Fruit fly (Drosophila melanogaster) whole organism, embryonic: ENCODE measurements around the gene Sld5.
A peak's percentile ranks its signal among the peaks of the same experiment; 100 is the strongest.

Experiments used
- ATbp ChIP-seq: fragments of 200-800 bp; sonication (Bioruptor generic); optimal IDR thresholded peaks from 2 replicates; lab custom pipeline; 2017; ENCODE audit warnings: missing biosample characterization, mild to moderate bottlenecking, missing genetic modification characterization, missing genetic modification reagents
- Adf1 ChIP-seq: fragments of 200-800 bp; sonication (Bioruptor generic); IDR thresholded peaks from 2 replicates; pipeline ENCODE4 v1.3.6; 2022; ENCODE audit warnings: missing biosample characterization, missing genetic modification characterization
- Atf6 ChIP-seq: fragments of 200-800 bp; sonication (Bioruptor generic); IDR thresholded peaks from 2 replicates; pipeline ENCODE4 v1.3.6; 2022; ENCODE audit warnings: missing biosample characterization, missing genetic modification characterization
- BtbVII ChIP-seq: fragments of 200-800 bp; sonication (Bioruptor generic); optimal IDR thresholded peaks from 3 replicates; lab custom pipeline; 2017; ENCODE audit warnings: missing biosample characterization, mild to moderate bottlenecking, missing genetic modification characterization
- CG10321 ChIP-seq: fragments of 200-800 bp; sonication (Bioruptor generic); IDR thresholded peaks from 2 replicates; pipeline ENCODE4 v1.3.6; 2022; ENCODE audit warnings: missing biosample characterization, missing genetic modification characterization
- CG11504 ChIP-seq: fragments of 200-800 bp; sonication (Bioruptor generic); optimal IDR thresholded peaks from 3 replicates; lab custom pipeline; 2019; ENCODE audit warnings: missing biosample characterization, mild to moderate bottlenecking, missing genetic modification characterization, moderate library complexity
- CG12391 ChIP-seq: fragments of 200-800 bp; sonication (Bioruptor generic); optimal IDR thresholded peaks from 3 replicates; lab custom pipeline; 2018; ENCODE audit warnings: missing biosample characterization, mild to moderate bottlenecking, missing genetic modification characterization, moderate library complexity
- CG14441 ChIP-seq: fragments of 200-800 bp; sonication (Bioruptor generic); IDR thresholded peaks from 2 replicates; pipeline ENCODE4 v1.3.6; 2022; ENCODE audit warnings: missing biosample characterization, missing genetic modification characterization
- CG15479 ChIP-seq: fragments of 200-800 bp; sonication (Bioruptor generic); optimal IDR thresholded peaks from 3 replicates; lab custom pipeline; 2019; ENCODE audit warnings: missing biosample characterization, mild to moderate bottlenecking, missing genetic modification characterization, moderate library complexity
- CG15696 ChIP-seq: fragments of 200-800 bp; sonication (Bioruptor generic); optimal IDR thresholded peaks from 2 replicates; lab custom pipeline; 2019; ENCODE audit warnings: missing biosample characterization, mild to moderate bottlenecking, missing genetic modification characterization, moderate library complexity
- CG17612 ChIP-seq: fragments of 200-800 bp; sonication (Bioruptor generic); IDR thresholded peaks from 2 replicates; pipeline ENCODE4 v1.3.6; 2022; ENCODE audit warnings: missing biosample characterization, missing genetic modification characterization
- CG2199 ChIP-seq: fragments of 200-800 bp; sonication (Bioruptor generic); IDR thresholded peaks from 3 replicates; pipeline ENCODE4 v1.3.6; 2022; ENCODE audit warnings: missing biosample characterization, missing genetic modification characterization
- CG33557 ChIP-seq: fragments of 200-800 bp; sonication (Bioruptor generic); optimal IDR thresholded peaks from 2 replicates; lab custom pipeline; 2019; ENCODE audit warnings: missing biosample characterization, mild to moderate bottlenecking, missing genetic modification characterization, moderate library complexity
- CG34224 ChIP-seq: fragments of 200-800 bp; sonication (Bioruptor generic); IDR thresholded peaks from 3 replicates; pipeline ENCODE4 v1.3.6; 2022; ENCODE audit warnings: missing biosample characterization, missing genetic modification characterization; ENCODE audit not compliant: partially characterized antibody
- CG5953 ChIP-seq: fragments of 200-800 bp; sonication (Bioruptor generic); IDR thresholded peaks from 2 replicates; pipeline ENCODE4 v1.3.6; 2022; ENCODE audit warnings: missing biosample characterization, missing genetic modification characterization
- CG9437 ChIP-seq: fragments of 200-800 bp; sonication (Bioruptor generic); optimal IDR thresholded peaks from 2 replicates; lab custom pipeline; 2018; ENCODE audit warnings: missing biosample characterization, mild to moderate bottlenecking, missing genetic modification characterization
- CG9609 ChIP-seq: fragments of 200-800 bp; sonication (Bioruptor generic); optimal IDR thresholded peaks from 3 replicates; lab custom pipeline; 2016; ENCODE audit warnings: missing biosample characterization, missing genetic modification characterization
- Chrac-16 ChIP-seq: fragments of 200-800 bp; sonication (Bioruptor generic); optimal IDR thresholded peaks from 3 replicates; lab custom pipeline; 2016; ENCODE audit warnings: missing biosample characterization, missing genetic modification characterization
- Deaf1 ChIP-seq: fragments of 200-800 bp; optimal IDR thresholded peaks from 3 replicates; lab custom pipeline; 2019; ENCODE audit warnings: missing biosample characterization, mild to moderate bottlenecking, missing genetic modification characterization, moderate library complexity
- Ets65A ChIP-seq: fragments of 200-800 bp; sonication (Bioruptor generic); peaks from one replicate; lab custom pipeline; 2016; ENCODE audit warnings: missing biosample characterization, missing genetic modification characterization
- Fer2 ChIP-seq: fragments of 200-800 bp; sonication (Bioruptor generic); optimal IDR thresholded peaks from 2 replicates; lab custom pipeline; 2018; ENCODE audit warnings: missing biosample characterization, mild to moderate bottlenecking, missing genetic modification characterization, moderate library complexity
- H2.0 ChIP-seq: fragments of 200-800 bp; sonication (Bioruptor generic); IDR thresholded peaks from 2 replicates; pipeline ENCODE4 v1.3.6; 2022; ENCODE audit warnings: missing biosample characterization, missing genetic modification characterization
- HHEX ChIP-seq: fragments of 200-800 bp; sonication (Bioruptor generic); optimal IDR thresholded peaks from 3 replicates; lab custom pipeline; 2017; ENCODE audit warnings: missing biosample characterization, mild to moderate bottlenecking, missing genetic modification characterization, missing genetic modification reagents
- HLHmδ ChIP-seq: fragments of 200-800 bp; sonication (Bioruptor generic); optimal IDR thresholded peaks from 2 replicates; lab custom pipeline; 2018; ENCODE audit warnings: missing biosample characterization, mild to moderate bottlenecking, missing genetic modification characterization, moderate library complexity
- Hr51 ChIP-seq, 2 experiments: fragments of 200-800 bp; sonication (Bioruptor generic); optimal IDR thresholded peaks; 2 replicates in 1 of 2; 3 replicates in 1 of 2; lab custom pipeline; 2016 to 2018; ENCODE audit warnings: missing biosample characterization in 2 of 2, missing genetic modification characterization in 2 of 2, mild to moderate bottlenecking in 1 of 2, moderate library complexity in 1 of 2
- Hr78 ChIP-seq, 2 experiments: fragments of 200-800 bp in 1 of 2; fragments of >200 bp in 1 of 2; sonication (Bioruptor generic) in 1 of 2; optimal IDR thresholded peaks; 2 replicates each; lab custom pipeline; 2017 to 2019; ENCODE audit warnings: missing biosample characterization in 2 of 2, missing genetic modification characterization in 2 of 2, mild to moderate bottlenecking in 1 of 2, moderate library complexity in 1 of 2
- Hsf ChIP-seq: fragments of 200-800 bp; sonication (Bioruptor generic); optimal IDR thresholded peaks from 3 replicates; lab custom pipeline; 2016; ENCODE audit warnings: missing biosample characterization, missing genetic modification characterization
- MTF-1 ChIP-seq: fragments of 200-800 bp; sonication (Bioruptor generic); optimal IDR thresholded peaks from 2 replicates; lab custom pipeline; 2018; ENCODE audit warnings: missing biosample characterization, mild to moderate bottlenecking, missing genetic modification characterization, borderline replicate concordance
- NFAT ChIP-seq: fragments of 200-800 bp; sonication (Bioruptor generic); IDR thresholded peaks from 2 replicates; pipeline ENCODE4 v1.3.6; 2022; ENCODE audit warnings: missing biosample characterization, missing genetic modification characterization
- Oaz ChIP-seq: fragments of 200-800 bp; sonication (Bioruptor generic); IDR thresholded peaks from 2 replicates; pipeline ENCODE4 v1.3.6; 2022; ENCODE audit warnings: missing biosample characterization, missing genetic modification characterization
- Scr ChIP-seq: fragments of 200-800 bp; sonication (Bioruptor generic); IDR thresholded peaks from 2 replicates; pipeline ENCODE4 v1.3.6; 2022; ENCODE audit warnings: missing biosample characterization, missing genetic modification characterization; ENCODE audit not compliant: partially characterized antibody
- Sin3A ChIP-seq: fragments of >200 bp; optimal IDR thresholded peaks from 2 replicates; lab custom pipeline; 2018
- Sry-β ChIP-seq: fragments of 200-800 bp; sonication (Bioruptor generic); optimal IDR thresholded peaks from 2 replicates; lab custom pipeline; 2018; ENCODE audit warnings: missing biosample characterization, mild to moderate bottlenecking, missing genetic modification characterization, moderate library complexity
- Trl ChIP-seq, 3 experiments: fragments of >200 bp in 2 of 3; fragments of 200-800 bp in 1 of 3; sonication (Bioruptor generic) in 1 of 3; optimal IDR thresholded peaks; 2 replicates in 1 of 3; 3 replicates in 2 of 3; lab custom pipeline; 2016 to 2017; ENCODE audit warnings: missing biosample characterization in 1 of 3, missing genetic modification characterization in 1 of 3
- br ChIP-seq: fragments of >200 bp; optimal IDR thresholded peaks from 2 replicates; lab custom pipeline; 2017
- cad ChIP-seq: fragments of >200 bp; optimal IDR thresholded peaks from 2 replicates; lab custom pipeline; 2017; ENCODE audit warnings: missing biosample characterization, missing genetic modification characterization
- cg ChIP-seq: fragments of 200-800 bp; sonication (Bioruptor generic); optimal IDR thresholded peaks from 3 replicates; lab custom pipeline; 2019; ENCODE audit warnings: missing biosample characterization, mild to moderate bottlenecking, missing genetic modification characterization, moderate library complexity
- chinmo ChIP-seq: fragments of 200-800 bp; sonication (Bioruptor generic); IDR thresholded peaks from 4 replicates; pipeline ENCODE4 v1.3.6; 2022; ENCODE audit warnings: missing biosample characterization, missing genetic modification characterization; ENCODE audit not compliant: partially characterized antibody
- crol ChIP-seq: fragments of 200-800 bp; sonication (Bioruptor generic); IDR thresholded peaks from 2 replicates; pipeline ENCODE4 v1.3.6; 2022; ENCODE audit warnings: missing biosample characterization, missing genetic modification characterization
- danr ChIP-seq: fragments of 200-800 bp; sonication (Bioruptor generic); IDR thresholded peaks from 2 replicates; pipeline ENCODE4 v1.3.6; 2022; ENCODE audit warnings: missing biosample characterization, missing genetic modification characterization
- gem ChIP-seq: fragments of 200-800 bp; sonication (Bioruptor generic); optimal IDR thresholded peaks from 2 replicates; lab custom pipeline; 2019; ENCODE audit warnings: missing biosample characterization, mild to moderate bottlenecking, missing genetic modification characterization, moderate library complexity
- kni ChIP-seq: fragments of 200-800 bp; sonication (Bioruptor generic); optimal IDR thresholded peaks from 3 replicates; lab custom pipeline; 2017; ENCODE audit warnings: mild to moderate bottlenecking, missing biosample characterization, missing genetic modification reagents, missing genetic modification characterization
- lilli ChIP-seq: fragments of 200-800 bp; sonication (Bioruptor generic); optimal IDR thresholded peaks from 3 replicates; lab custom pipeline; 2016; ENCODE audit warnings: missing biosample characterization, missing genetic modification characterization
- mam ChIP-seq: fragments of 200-800 bp; sonication (Bioruptor generic); optimal IDR thresholded peaks from 3 replicates; lab custom pipeline; 2016; ENCODE audit warnings: missing biosample characterization, missing genetic modification characterization
- pros ChIP-seq: fragments of 200-800 bp; sonication (Bioruptor generic); optimal IDR thresholded peaks from 3 replicates; lab custom pipeline; 2019; ENCODE audit warnings: missing biosample characterization, mild to moderate bottlenecking, missing genetic modification characterization, moderate library complexity
- pum ChIP-seq: fragments of 200-800 bp; sonication (Bioruptor generic); optimal IDR thresholded peaks from 2 replicates; lab custom pipeline; 2016; ENCODE audit warnings: missing biosample characterization, missing genetic modification characterization
- rib ChIP-seq: fragments of 200-800 bp; sonication (Bioruptor generic); IDR thresholded peaks from 2 replicates; pipeline ENCODE4 v1.3.6; 2022; ENCODE audit warnings: missing biosample characterization, missing genetic modification characterization
- slp2 ChIP-seq: fragments of 200-800 bp; sonication (Bioruptor generic); optimal IDR thresholded peaks from 2 replicates; lab custom pipeline; 2016; ENCODE audit warnings: missing biosample characterization, missing genetic modification characterization
- tna ChIP-seq: fragments of 200-800 bp; sonication (Bioruptor generic); IDR thresholded peaks from 2 replicates; pipeline ENCODE4 v1.3.6; 2022; ENCODE audit warnings: missing biosample characterization, missing genetic modification characterization; ENCODE audit not compliant: partially characterized antibody
- toy ChIP-seq: fragments of 200-800 bp; sonication (Bioruptor generic); IDR thresholded peaks from 2 replicates; pipeline ENCODE4 v1.3.6; 2022; ENCODE audit warnings: missing biosample characterization, missing genetic modification characterization
- z ChIP-seq: fragments of 200-800 bp; sonication (Bioruptor generic); IDR thresholded peaks from 3 replicates; pipeline ENCODE4 v1.3.6; 2022; ENCODE audit warnings: missing biosample characterization, missing genetic modification characterization

The Sld5 gene

DNA sequence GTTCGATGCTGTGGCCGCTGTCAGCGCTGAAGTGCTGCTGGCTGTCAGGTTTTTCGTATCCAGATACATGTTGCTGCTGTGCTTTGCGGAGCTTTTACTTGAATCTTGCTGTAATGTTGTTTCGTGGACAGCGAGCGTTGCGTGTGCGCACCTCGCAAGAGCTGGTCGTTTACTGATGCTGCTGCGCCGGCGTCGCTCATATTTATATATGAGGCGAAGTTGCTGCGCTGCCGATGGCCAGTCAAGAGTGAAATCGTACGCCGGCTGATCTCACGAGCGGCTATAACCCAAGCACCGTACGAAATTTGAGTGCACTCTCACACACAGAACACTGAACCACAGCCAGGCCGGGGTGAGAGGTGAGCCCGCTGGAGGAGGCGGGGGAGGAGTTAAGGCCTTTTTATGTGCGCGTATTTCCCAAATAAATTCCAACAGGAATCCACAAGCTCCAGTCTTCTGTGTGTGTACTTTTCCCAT, 39.0 kb downstream of the Sld5 start (continued):
- TF ChIP-seq crol (GFP tag; lab: Robert Waterston, UW) (peak; percentile 68), gem (tag; lab: Kevin White, UChicago) (no peak), CG34224 (GFP tag; lab: Robert Waterston, UW) (no peak), kni (GFP tag; lab: Kevin White, UChicago) (peak; percentile 72), Hr78 (GFP tag; optimal IDR thresholded peaks at IDR 0.05; lab: Kevin White, UChicago) (peak in 1 of 2 experiments; percentile 88), mam (GFP tag; lab: Kevin White, UChicago) (no peak), CG10321 (no peak), Oaz (GFP tag; lab: Robert Waterston, UW) (no peak), lilli (GFP tag; lab: Kevin White, UChicago) (no peak), cg (GFP tag; lab: Kevin White, UChicago) (peak; percentile 18), Hr51 (GFP tag; optimal IDR thresholded peaks at IDR 0.05; lab: Kevin White, UChicago) (no peak), ATbp (GFP tag; lab: Kevin White, UChicago) (no peak), CG17612 (GFP tag; lab: Robert Waterston, UW) (no peak), CG9609 (GFP tag; lab: Kevin White, UChicago) (no peak), Sin3A (lab: Kevin White, UChicago) (no peak), CG33557 (GFP tag; lab: Kevin White, UChicago) (no peak), danr (GFP tag; lab: Robert Waterston, UW) (no peak), HLHmδ (GFP tag; lab: Kevin White, UChicago) (peak; percentile 94), CG14441 (GFP tag; lab: Robert Waterston, UW) (no peak), rib (no peak), Fer2 (tag; lab: Kevin White, UChicago) (no peak), pum (GFP tag; lab: Kevin White, UChicago) (no peak), CG9437 (GFP tag; lab: Kevin White, UChicago) (no peak), cad (peak; percentile 13), CG15696 (tag; lab: Kevin White, UChicago) (no peak), CG5953 (GFP tag; lab: Robert Waterston, UW) (no peak), Deaf1 (tag; lab: Kevin White, UChicago) (peak; percentile 85), Adf1 (GFP tag; lab: Robert Waterston, UW) (peak; percentile 75), chinmo (GFP tag; lab: Robert Waterston, UW) (peak; percentile 83; the same call in 3 of the 4 replicates), BtbVII (no peak), CG15479 (no peak), pros (GFP tag; lab: Kevin White, UChicago) (peak; percentile 44), H2.0 (no peak), Atf6 (GFP tag; lab: Robert Waterston, UW) (no peak), Sry-β (GFP tag; lab: Kevin White, UChicago) (no peak), toy (GFP tag; lab: Robert Waterston, UW) (no peak), Scr (no peak), slp2 (GFP tag; lab: Kevin White, UChicago) (no peak), Hsf (no peak), CG12391 (no peak), MTF-1 (GFP tag; lab: Kevin White, UChicago) (no peak), CG11504 (tag; lab: Kevin White, UChicago) (peak; percentile 80), HHEX (no peak), z (GFP tag; lab: Robert Waterston, UW) (peak; percentile 82; the same call in 2 of the 3 replicates), Ets65A (peak; percentile 67), Trl (optimal IDR thresholded peaks at IDR 0.05; lab: Kevin White, UChicago) (peak in 1 of 2 experiments; percentile 26), Trl (GFP tag; optimal IDR thresholded peaks at IDR 0.05; lab: Kevin White, UChicago) (no peak), NFAT (GFP tag; lab: Robert Waterston, UW) (0 out of 2 replicates have a peak, but pooled peaks have one; percentile 29), tna (GFP tag; lab: Robert Waterston, UW) (no peak), CG2199 (GFP tag; lab: Robert Waterston, UW) (peak; percentile 43; the same call in 1 of the 3 replicates), Chrac-16 (GFP tag; lab: Kevin White, UChicago) (no peak), br (lab: Kevin White, UChicago) (no peak)
